Worm (Caenorhabditis elegans) whole organism, L3 larva: ENCODE results near the gene srz-96.

ENCODE experiments used
- ceh-16 ChIP-seq: sonication (generic microtip); optimal IDR thresholded peaks from 2 replicates; lab custom pipeline; 2017; ENCODE audit warnings: missing biosample characterization, missing genetic modification characterization
- ceh-28 ChIP-seq: fragments of 150-350 bp; optimal IDR thresholded peaks from 2 replicates; lab custom pipeline; 2014; ENCODE audit warnings: missing biosample characterization, missing genetic modification reagents, missing genetic modification characterization
- elt-3 ChIP-seq, 3 experiments: fragments of 150-350 bp in 1 of 3; sonication (generic microtip) in 2 of 3; optimal IDR thresholded peaks; 2 replicates in 2 of 3; 4 replicates in 1 of 3; lab custom pipeline; 2014 to 2017; ENCODE audit warnings: missing biosample characterization in 3 of 3, missing genetic modification characterization in 3 of 3
- fkh-10 ChIP-seq: sonication (generic microtip); optimal IDR thresholded peaks from 2 replicates; lab custom pipeline; 2017; ENCODE audit warnings: missing biosample characterization, missing genetic modification reagents, missing genetic modification characterization
- lin-15B ChIP-seq: fragments of 150-350 bp; optimal IDR thresholded peaks from 2 replicates; lab custom pipeline; 2014; ENCODE audit warnings: missing biosample characterization, missing genetic modification characterization
- mdl-1 ChIP-seq: fragments of 150-350 bp; optimal IDR thresholded peaks from 2 replicates; lab custom pipeline; 2014; ENCODE audit warnings: missing biosample characterization, missing genetic modification characterization
- nhr-11 ChIP-seq: fragments of 150-350 bp; optimal IDR thresholded peaks from 2 replicates; lab custom pipeline; 2014; ENCODE audit warnings: missing biosample characterization, missing genetic modification characterization
- nhr-25 ChIP-seq: sonication (generic microtip); optimal IDR thresholded peaks from 2 replicates; lab custom pipeline; 2017; ENCODE audit warnings: missing biosample characterization, missing genetic modification characterization
- nhr-28 ChIP-seq: fragments of 150-350 bp; optimal IDR thresholded peaks from 2 replicates; lab custom pipeline; 2014; ENCODE audit warnings: missing biosample characterization, missing genetic modification characterization
- pqm-1 ChIP-seq: fragments of 150-350 bp; optimal IDR thresholded peaks from 2 replicates; lab custom pipeline; 2017; ENCODE audit warnings: missing biosample characterization, missing genetic modification characterization, inconsistent platforms
- snpc-4 ChIP-seq: fragments of 150-350 bp; optimal IDR thresholded peaks from 2 replicates; lab custom pipeline; 2014; ENCODE audit warnings: missing biosample characterization, missing genetic modification characterization

- no peak for TF ChIP-seq elt-3 (tag; optimal IDR thresholded peaks at IDR 0.05; lab: Kevin White, UChicago)
- TF ChIP-seq nhr-25 (tag; lab: Kevin White, UChicago), result no peak
- no peak for TF ChIP-seq lin-15B (tag; lab: Kevin White, UChicago)
- TF ChIP-seq pqm-1 (tag; lab: Kevin White, UChicago), result no peak
- TF ChIP-seq nhr-28 (tag; lab: Kevin White, UChicago), result no peak
- TF ChIP-seq ceh-28, result no peak
- TF ChIP-seq snpc-4 (tag; lab: Kevin White, UChicago), result no peak
- TF ChIP-seq ceh-16 (tag; lab: Kevin White, UChicago), result no peak
- no peak for TF ChIP-seq fkh-10 (GFP tag; lab: Kevin White, UChicago)
- TF ChIP-seq nhr-11, result no peak
- no peak for TF ChIP-seq mdl-1 (tag; lab: Kevin White, UChicago)
Observed at ce11 chrV:17155384-17155858, 43.6 kb upstream of the srz-96 start, which contains the start of gene F40D4.17.
